Fruit fly (Drosophila melanogaster) whole organism, adult: ENCODE data around the gene Papst2.

Experiments used
- CG12768 ChIP-seq: fragments of 200-800 bp; sonication (Bioruptor generic); optimal IDR thresholded peaks from 2 replicates; lab custom pipeline; 2017; ENCODE audit warnings: missing biosample characterization, missing genetic modification characterization, mild to moderate bottlenecking, moderate library complexity, missing genetic modification reagents
- CG14711 ChIP-seq: fragments of 200-800 bp; sonication (Bioruptor generic); optimal IDR thresholded peaks from 2 replicates; lab custom pipeline; 2018; ENCODE audit warnings: missing biosample characterization, mild to moderate bottlenecking, missing genetic modification characterization, moderate library complexity
- CG33017 ChIP-seq: fragments of 200-800 bp; sonication (Bioruptor generic); optimal IDR thresholded peaks from 2 replicates; lab custom pipeline; 2018; ENCODE audit warnings: missing biosample characterization, mild to moderate bottlenecking, missing genetic modification characterization, moderate library complexity
- CG7101 ChIP-seq: fragments of 200-800 bp; sonication (Bioruptor generic); optimal IDR thresholded peaks from 2 replicates; lab custom pipeline; 2018; ENCODE audit warnings: missing biosample characterization, mild to moderate bottlenecking, missing genetic modification characterization, moderate library complexity
- Clk ChIP-seq: fragments of 200-800 bp; sonication (Bioruptor generic); optimal IDR thresholded peaks from 2 replicates; lab custom pipeline; 2017; ENCODE audit warnings: missing biosample characterization, missing genetic modification characterization
- Hr96 ChIP-seq: fragments of 200-800 bp; sonication (Bioruptor generic); optimal IDR thresholded peaks from 2 replicates; lab custom pipeline; 2016; ENCODE audit warnings: missing biosample characterization, missing genetic modification characterization
- Mnt ChIP-seq: fragments of 200-800 bp; sonication (Bioruptor generic); optimal IDR thresholded peaks from 2 replicates; lab custom pipeline; 2016; ENCODE audit warnings: missing biosample characterization, mild to moderate bottlenecking, missing genetic modification characterization
- bab1 ChIP-seq: fragments of 200-800 bp; sonication (Bioruptor generic); optimal IDR thresholded peaks from 3 replicates; lab custom pipeline; 2019; ENCODE audit warnings: missing biosample characterization, mild to moderate bottlenecking, missing genetic modification characterization, moderate library complexity
- cic ChIP-seq: fragments of 200-800 bp; sonication (Bioruptor generic); optimal IDR thresholded peaks from 2 replicates; lab custom pipeline; 2017; ENCODE audit warnings: missing biosample characterization, mild to moderate bottlenecking, missing genetic modification characterization, moderate library complexity
- kay ChIP-seq: fragments of 200-800 bp; sonication (Bioruptor generic); peaks from one replicate; lab custom pipeline; 2016; ENCODE audit warnings: missing biosample characterization, missing genetic modification characterization, borderline replicate concordance
- ovo ChIP-seq: fragments of 200-800 bp; sonication (Bioruptor generic); optimal IDR thresholded peaks from 2 replicates; lab custom pipeline; 2016; ENCODE audit warnings: missing biosample characterization, missing genetic modification characterization
- tj ChIP-seq: fragments of 200-800 bp; sonication (Bioruptor generic); optimal IDR thresholded peaks from 3 replicates; lab custom pipeline; 2017; ENCODE audit warnings: missing biosample characterization, mild to moderate bottlenecking, missing genetic modification characterization, moderate library complexity

- no peak for TF ChIP-seq kay (GFP tag; lab: Kevin White, UChicago)
- no peak for TF ChIP-seq cic
- TF ChIP-seq bab1 (GFP tag; lab: Kevin White, UChicago): no peak
- TF ChIP-seq ovo (GFP tag; lab: Kevin White, UChicago): no peak
- TF ChIP-seq CG7101 (tag; lab: Kevin White, UChicago): no peak
- TF ChIP-seq Hr96: no peak
- TF ChIP-seq CG12768 (GFP tag; lab: Kevin White, UChicago): peak; percentile 75
- TF ChIP-seq CG14711 (tag; lab: Kevin White, UChicago): no peak
- TF ChIP-seq tj: no peak
- no peak for TF ChIP-seq Mnt (GFP tag; lab: Kevin White, UChicago)
- no peak for TF ChIP-seq CG33017 (tag; lab: Kevin White, UChicago)
- TF ChIP-seq Clk: no peak
Measured at dm6 chr3L:17007945-17008344, 34.7 kb upstream of the Papst2 start.
